Worm (Caenorhabditis elegans): Measurements from ENCODE around the gene skih-2.
A peak's percentile ranks its signal among the peaks of the same experiment; 100 is the strongest.

Gene skih-2

ce11 chrIV:11103501-11103900, 38.7 kb downstream of the skih-2 start:
- TF ChIP-seq mdl-1 (tag; optimal IDR thresholded peaks at IDR 0.05): no peak
- TF ChIP-seq snpc-4 (tag; optimal IDR thresholded peaks at IDR 0.05): no peak
- TF ChIP-seq hmg-11 (tag; optimal IDR thresholded peaks at IDR 0.05): no peak
- TF ChIP-seq ZK546.5 (tag; optimal IDR thresholded peaks at IDR 0.05): no peak
- TF ChIP-seq lin-15B (tag; optimal IDR thresholded peaks at IDR 0.05): no peak
- TF ChIP-seq aly-2 (tag; optimal IDR thresholded peaks at IDR 0.05): no peak
- TF ChIP-seq nhr-23 (tag; optimal IDR thresholded peaks at IDR 0.05): no peak
- TF ChIP-seq unc-62 (GFP tag; optimal IDR thresholded peaks at IDR 0.05): no peak
- TF ChIP-seq sea-2 (GFP tag; optimal IDR thresholded peaks at IDR 0.05): no peak
- no peak for TF ChIP-seq ama-1 (optimal IDR thresholded peaks at IDR 0.05)

ce11 chrIV:11102608-11103007, 39.6 kb downstream of the skih-2 start, which contains the start of gene srlf-17:
Gene srlf-17, minus strand, starts transcription at chrIV:11102708.
- TF ChIP-seq snpc-4 (tag; optimal IDR thresholded peaks at IDR 0.05) (no peak), nhr-43 (tag; optimal IDR thresholded peaks at IDR 0.05; ENCODE audit: poor library complexity, severe bottlenecking) (no peak), fkh-2 (tag; optimal IDR thresholded peaks at IDR 0.05) (no peak), ztf-11 (tag; optimal IDR thresholded peaks at IDR 0.05) (no peak), lsy-12 (tag; optimal IDR thresholded peaks at IDR 0.05) (no peak), aly-2 (tag; optimal IDR thresholded peaks at IDR 0.05) (no peak), mml-1 (tag; optimal IDR thresholded peaks at IDR 0.05) (no peak), nhr-25 (tag; optimal IDR thresholded peaks at IDR 0.05) (no peak)

- TF ChIP-seq snpc-4 (tag; optimal IDR thresholded peaks at IDR 0.05): no peak
Observed at ce11 chrIV:11101383-11101782, 40.8 kb downstream of the skih-2 start, which contains the start of gene srlf-18. Gene srlf-18, minus strand, starts transcription at chrIV:11101483.

- no peak for TF ChIP-seq fkh-2 (tag; optimal IDR thresholded peaks at IDR 0.05)
- no peak for TF ChIP-seq nhr-237 (tag; optimal IDR thresholded peaks at IDR 0.05)
- no peak for TF ChIP-seq ZK546.5 (tag; optimal IDR thresholded peaks at IDR 0.05)
- no peak for TF ChIP-seq ceh-28 (tag; optimal IDR thresholded peaks at IDR 0.05)
Observed at ce11 chrIV:11100271-11100670, 41.9 kb downstream of the skih-2 start, which contains the start of gene str-3. Gene str-3, minus strand, starts transcription at chrIV:11100371.

- TF ChIP-seq mml-1 (tag; optimal IDR thresholded peaks at IDR 0.05) (no peak), nhr-25 (tag; optimal IDR thresholded peaks at IDR 0.05) (no peak), nhr-67 (tag; optimal IDR thresholded peaks at IDR 0.05) (no peak), eor-1 (tag; optimal IDR thresholded peaks at IDR 0.05) (no peak), pqm-1 (tag; optimal IDR thresholded peaks at IDR 0.05) (peak; percentile 37), ceh-28 (tag; optimal IDR thresholded peaks at IDR 0.05) (no peak), aly-2 (tag; optimal IDR thresholded peaks at IDR 0.05) (no peak), ceh-82 (tag; optimal IDR thresholded peaks at IDR 0.05) (no peak), sea-2 (GFP tag; optimal IDR thresholded peaks at IDR 0.05) (no peak), nfya-1 (tag; optimal IDR thresholded peaks at IDR 0.05; ENCODE audit: insufficient read depth) (peak; percentile 7), elt-3 (tag; optimal IDR thresholded peaks at IDR 0.05) (no peak), nhr-77 (tag; optimal IDR thresholded peaks at IDR 0.05) (no peak), lsy-12 (tag; optimal IDR thresholded peaks at IDR 0.05) (no peak), nhr-23 (tag; optimal IDR thresholded peaks at IDR 0.05) (no peak), ceh-16 (tag; optimal IDR thresholded peaks at IDR 0.05) (no peak), nhr-76 (tag; optimal IDR thresholded peaks at IDR 0.05) (peak; percentile 76)
Observed at ce11 chrIV:11097795-11098194, 44.4 kb downstream of the skih-2 start, which contains the start of gene M7.12. Gene M7.12, minus strand, starts transcription at chrIV:11097982.

ce11 chrIV:11094974-11095373, 47.2 kb downstream of the skih-2 start, which contains the start of gene M7.8:
Gene M7.8, minus strand, starts transcription at chrIV:11095085.
- TF ChIP-seq ceh-16 (tag; optimal IDR thresholded peaks at IDR 0.05): no peak
- no peak for TF ChIP-seq egl-5 (tag; optimal IDR thresholded peaks at IDR 0.05)
- no peak for TF ChIP-seq snpc-4 (tag; optimal IDR thresholded peaks at IDR 0.05)
- TF ChIP-seq nhr-28 (tag; optimal IDR thresholded peaks at IDR 0.05): no peak
- no peak for TF ChIP-seq sea-2 (GFP tag; optimal IDR thresholded peaks at IDR 0.05)
- TF ChIP-seq fkh-10 (GFP tag; optimal IDR thresholded peaks at IDR 0.05): peak; percentile 76
- TF ChIP-seq zag-1 (tag; optimal IDR thresholded peaks at IDR 0.05): no peak
- TF ChIP-seq unc-62 (GFP tag; optimal IDR thresholded peaks at IDR 0.05): no peak
